ENCODE assay signal across 1 worm cellular context in the genomic region with DNA sequence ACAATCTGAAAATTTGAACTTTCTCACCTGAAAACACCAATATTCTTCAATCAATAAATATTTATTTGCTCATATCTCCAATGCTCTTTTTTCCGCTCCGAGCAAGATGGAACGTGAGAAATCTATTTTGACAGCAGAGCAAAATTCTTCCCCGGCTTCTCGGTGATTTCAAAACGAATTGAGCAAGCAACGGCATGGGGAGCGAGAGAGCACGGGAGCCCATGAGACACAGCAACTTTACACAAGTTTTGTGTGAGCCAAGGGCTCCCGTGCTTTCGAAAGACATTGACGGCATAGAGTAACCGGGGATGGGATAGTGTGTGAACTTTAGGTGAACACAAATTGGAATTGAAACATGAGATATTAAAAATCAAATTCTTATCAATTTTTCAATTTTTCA.
TF ChIP-seq lines count a peak whose summit lies in the region.

No protein-coding gene starts in this region.

TF ChIP-seq in whole organism, L4 larva, 104 proteins besides CTCF, POLR2A, EP300 and RAD21 (continued from another document):
- TF ChIP-seq unc-62 (GFP tag; optimal IDR thresholded peaks at IDR 0.05 in 1 of 2; lab: Kevin White, UChicago) (no peak), unc-62 (tag; optimal IDR thresholded peaks at IDR 0.05; lab: Kevin White, UChicago) (no peak), nhr-237 (tag; optimal IDR thresholded peaks at IDR 0.05; lab: Kevin White, UChicago) (no peak), hif-1 (tag; optimal IDR thresholded peaks at IDR 0.05; lab: Kevin White, UChicago) (peak in 1 of 2 experiments; percentile 34), lsy-2 (tag; optimal IDR thresholded peaks at IDR 0.05; lab: Kevin White, UChicago) (no peak), nhr-42 (GFP tag; IDR thresholded peaks at IDR 0.05; lab: Robert Waterston, UW) (no peak), vab-7 (GFP tag; IDR thresholded peaks at IDR 0.05; lab: Robert Waterston, UW) (no peak), fkh-10 (GFP tag; optimal IDR thresholded peaks at IDR 0.05; lab: Kevin White, UChicago) (no peak), lin-15B (tag; optimal IDR thresholded peaks at IDR 0.05; lab: Kevin White, UChicago) (no peak), nhr-10 (tag; optimal IDR thresholded peaks at IDR 0.05; lab: Kevin White, UChicago) (no peak), ceh-32 (tag; optimal IDR thresholded peaks at IDR 0.05; lab: Kevin White, UChicago; ENCODE audit: poor library complexity) (no peak), F26F4.8 (GFP tag; conservative IDR thresholded peaks at IDR 0.05; lab: Robert Waterston, UW) (no peak), dpl-1 (GFP tag; optimal IDR thresholded peaks at IDR 0.05; lab: Kevin White, UChicago) (no peak), ceh-20 (GFP tag; IDR thresholded peaks at IDR 0.05; lab: Robert Waterston, UW) (no peak), ama-1 (optimal IDR thresholded peaks at IDR 0.05; lab: Kevin White, UChicago) (no peak), sdz-12 (GFP tag; optimal IDR thresholded peaks at IDR 0.05; lab: Kevin White, UChicago) (no peak), zip-2 (tag; optimal IDR thresholded peaks at IDR 0.05; lab: Kevin White, UChicago) (no peak)
